Fruit fly (Drosophila melanogaster) whole organism, pupa: ENCODE data around the gene CG6066.

Source experiments
- CG12605 ChIP-seq: fragments of 200-800 bp; sonication (Bioruptor generic); IDR thresholded peaks from 2 replicates; pipeline ENCODE4 v1.3.6; 2022; ENCODE audit warnings: missing biosample characterization, missing genetic modification characterization
- Ets98B ChIP-seq: fragments of 200-800 bp; sonication (Bioruptor generic); IDR thresholded peaks from 2 replicates; pipeline ENCODE4 v1.3.6; 2022; ENCODE audit warnings: missing biosample characterization, missing genetic modification characterization

DNA sequence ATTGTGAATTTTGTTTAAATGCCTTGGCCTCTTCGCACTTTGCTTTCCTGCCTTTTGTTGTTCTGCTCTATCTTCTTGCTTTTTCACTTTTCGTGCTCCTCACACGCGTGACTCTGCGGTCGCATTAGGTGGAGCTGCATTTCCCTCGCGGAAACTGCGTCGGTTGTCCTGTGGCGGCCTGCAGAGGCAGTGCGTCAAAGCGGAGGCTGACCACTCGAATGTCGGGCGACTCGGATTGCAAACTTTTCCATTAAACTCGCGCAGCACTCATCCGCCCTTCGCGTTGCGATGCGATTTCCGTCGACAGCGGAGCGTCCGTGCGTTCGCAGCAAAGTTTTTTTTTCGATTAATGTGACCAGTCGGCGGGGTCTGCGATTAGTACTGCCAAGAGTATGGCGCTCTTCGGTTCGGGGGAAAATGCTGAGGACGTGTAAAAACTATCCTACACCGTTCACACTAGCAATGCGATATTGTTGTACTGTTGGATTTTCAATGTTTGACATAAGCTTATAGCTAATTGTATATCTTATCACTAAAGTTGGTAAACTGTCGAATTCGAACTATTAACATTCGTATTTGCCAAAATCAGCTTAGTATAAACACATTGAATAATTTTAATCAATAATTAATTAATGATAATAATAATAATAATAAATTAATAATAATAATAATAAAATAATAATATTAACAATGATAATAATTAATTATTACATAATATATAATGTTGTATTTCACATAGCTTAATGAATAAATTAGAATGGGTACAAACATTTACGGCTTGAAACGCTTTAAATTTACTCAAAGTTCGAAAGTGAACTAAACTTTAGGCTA is 34.4 kb upstream of the CG6066 start, which contains the start of gene CG6051:
- TF ChIP-seq Ets98B (GFP tag; lab: Robert Waterston, UW) (no peak), CG12605 (GFP tag; lab: Robert Waterston, UW) (no peak)
